Worm (Caenorhabditis elegans): ENCODE measurements around the gene nfki-1.

ce11 chrX:15307677-15308076 lies 47.4 kb upstream of the nfki-1 start:
- TF ChIP-seq lin-13 (tag; optimal IDR thresholded peaks at IDR 0.05), result no peak
- no peak for TF ChIP-seq nhr-76 (tag; optimal IDR thresholded peaks at IDR 0.05)
- TF ChIP-seq mep-1 (tag; optimal IDR thresholded peaks at IDR 0.05), result no peak
- TF ChIP-seq unc-62 (GFP tag; optimal IDR thresholded peaks at IDR 0.05), result no peak

Data from whole organism, mixed stage, embryonic.